Fruit fly (Drosophila melanogaster): ENCODE results near the gene CG14551.

The CG14551 gene

dm6 chr3R:26059195-26059594 is 3.6 kb downstream of the CG14551 start, which contains the start of the genes RpL34a and Trmt61 (continued):
- peak; percentile 79 for TF ChIP-seq org-1 (GFP tag; optimal IDR thresholded peaks at IDR 0.05)
- TF ChIP-seq peb (GFP tag; IDR thresholded peaks at IDR 0.05), result no peak; the same call in 1 of the 2 replicates
- TF ChIP-seq nerfin-1 (tag; optimal IDR thresholded peaks at IDR 0.05), result peak; percentile 90
- peak; percentile 72 for TF ChIP-seq CG10654 (GFP tag; optimal IDR thresholded peaks at IDR 0.05)
- TF ChIP-seq sim (GFP tag; IDR thresholded peaks at IDR 0.05), result peak; percentile 65; the same call in 1 of the 2 replicates
- TF ChIP-seq eyg (GFP tag; optimal IDR thresholded peaks at IDR 0.05), result peak; percentile 86
- peak; percentile 94 for TF ChIP-seq CG12391 (tag; optimal IDR thresholded peaks at IDR 0.05)
- TF ChIP-seq CG7839 (tag; optimal IDR thresholded peaks at IDR 0.05), result peak; percentile 84
- TF ChIP-seq CG5953 (GFP tag; IDR thresholded peaks at IDR 0.05), result peak; percentile 57; the same call in 1 of the 2 replicates
- TF ChIP-seq Sin3A (optimal IDR thresholded peaks at IDR 0.05), result no peak
- peak; percentile 60; the same call in 1 of the 2 replicates for TF ChIP-seq ranshi (GFP tag; IDR thresholded peaks at IDR 0.05)
- TF ChIP-seq fru (optimal IDR thresholded peaks at IDR 0.05), result no peak
- peak; percentile 86 for TF ChIP-seq CG17328 (GFP tag; IDR thresholded peaks at IDR 0.05)
- TF ChIP-seq YL-1 (GFP tag; optimal IDR thresholded peaks at IDR 0.05), result peak; percentile 96
- no peak for TF ChIP-seq MESR4 (GFP tag; optimal IDR thresholded peaks at IDR 0.05)
- peak; percentile 79 for TF ChIP-seq CG13424 (tag; optimal IDR thresholded peaks at IDR 0.05)
- TF ChIP-seq CG1603 (tag; optimal IDR thresholded peaks at IDR 0.05), result peak; percentile 85
- TF ChIP-seq vnd (GFP tag; IDR thresholded peaks at IDR 0.05; ENCODE audit: partially characterized antibody), result peak; percentile 84
- no peak for TF ChIP-seq Dfd (GFP tag; optimal IDR thresholded peaks at IDR 0.05)
- TF ChIP-seq CG34224 (GFP tag; IDR thresholded peaks at IDR 0.05; ENCODE audit: partially characterized antibody), result peak; percentile 84
- peak; percentile 64 for TF ChIP-seq lmd (GFP tag; IDR thresholded peaks at IDR 0.05)
- TF ChIP-seq CG9215 (GFP tag; IDR thresholded peaks at IDR 0.05), result peak; percentile 58
- TF ChIP-seq Deaf1 (tag; optimal IDR thresholded peaks at IDR 0.05), result no peak
- peak; percentile 35 for TF ChIP-seq gfzf (GFP tag; optimal IDR thresholded peaks at IDR 0.05)
- peak; percentile 52; the same call in 1 of the 2 replicates for TF ChIP-seq CG10959 (GFP tag; IDR thresholded peaks at IDR 0.05)
- peak; percentile 34; the same call in 1 of the 2 replicates for TF ChIP-seq CG11247 (GFP tag; IDR thresholded peaks at IDR 0.05)
- TF ChIP-seq lola (GFP tag; optimal IDR thresholded peaks at IDR 0.05), result peak in 1 of 3 experiments; percentile 77
- TF ChIP-seq Lim3 (GFP tag; IDR thresholded peaks at IDR 0.05), result no peak
- no peak for TF ChIP-seq Optix (GFP tag; IDR thresholded peaks at IDR 0.05)
- TF ChIP-seq ab (GFP tag; optimal IDR thresholded peaks at IDR 0.05), result no peak
- TF ChIP-seq Eip74EF (GFP tag; optimal IDR thresholded peaks at IDR 0.05), result peak in 1 of 2 experiments; percentile 85
- peak; percentile 46 for TF ChIP-seq CG8944 (GFP tag; optimal IDR thresholded peaks at IDR 0.05)
- TF ChIP-seq CG17912 (GFP tag; optimal IDR thresholded peaks at IDR 0.05), result peak; percentile 76
- TF ChIP-seq Tbp (GFP tag; optimal IDR thresholded peaks at IDR 0.05), result no peak
- TF ChIP-seq Ets97D (GFP tag; optimal IDR thresholded peaks at IDR 0.05), result peak; percentile 99
- TF ChIP-seq Spps (tag; optimal IDR thresholded peaks at IDR 0.05), result peak; percentile 79
- peak; percentile 57 for TF ChIP-seq Abd-B (GFP tag; optimal IDR thresholded peaks at IDR 0.05)
- TF ChIP-seq CG34422 (GFP tag; IDR thresholded peaks at IDR 0.05), result peak; percentile 76
- TF ChIP-seq Hr39 (optimal IDR thresholded peaks at IDR 0.05), result no peak
- TF ChIP-seq CG14014 (GFP tag; IDR thresholded peaks at IDR 0.05), result peak; percentile 56; the same call in 1 of the 2 replicates
- peak; percentile 41 for TF ChIP-seq jing (GFP tag; optimal IDR thresholded peaks at IDR 0.05)
- TF ChIP-seq HHEX (GFP tag; optimal IDR thresholded peaks at IDR 0.05), result peak; percentile 92
- TF ChIP-seq nom (GFP tag; optimal IDR thresholded peaks at IDR 0.05), result peak; percentile 79
- no peak for TF ChIP-seq C15 (GFP tag; IDR thresholded peaks at IDR 0.05)
- TF ChIP-seq mirr (GFP tag; optimal IDR thresholded peaks at IDR 0.05), result peak; percentile 92
- peak; percentile 61; the same call in 1 of the 3 replicates for TF ChIP-seq CG11456 (GFP tag; IDR thresholded peaks at IDR 0.05)
- peak; percentile 33 for TF ChIP-seq Myb (GFP tag; optimal IDR thresholded peaks at IDR 0.05)
- peak; percentile 19 for TF ChIP-seq tup (GFP tag; optimal IDR thresholded peaks at IDR 0.05)
- TF ChIP-seq CG16863 (GFP tag; optimal IDR thresholded peaks at IDR 0.05), result peak; percentile 59
- TF ChIP-seq unc-4 (GFP tag; IDR thresholded peaks at IDR 0.05; ENCODE audit: partially characterized antibody), result peak; percentile 93
- peak; percentile 72 for TF ChIP-seq Hr3 (GFP tag; optimal IDR thresholded peaks at IDR 0.05)

All from whole organism, embryonic.